Worm (Caenorhabditis elegans): Measurements from ENCODE around the gene decr-1.3.

decr-1.3 gene

ce11 chrII:8193126-8193525 lies 19.8 kb upstream of the decr-1.3 start, which contains the start of gene T05C12.9:
T05C12.9 (minus strand) TSS chrII:8193226.
- no peak for TF ChIP-seq T26A8.4 (GFP tag; IDR thresholded peaks at IDR 0.05)
- no peak for TF ChIP-seq cey-2 (tag; optimal IDR thresholded peaks at IDR 0.05; ENCODE audit: borderline replicate concordance, insufficient read depth)
- no peak for TF ChIP-seq gei-8 (GFP tag; optimal IDR thresholded peaks at IDR 0.05)
- TF ChIP-seq zag-1 (tag; optimal IDR thresholded peaks at IDR 0.05): no peak
- TF ChIP-seq R02D3.7 (tag; optimal IDR thresholded peaks at IDR 0.05): no peak
- no peak for TF ChIP-seq ZK546.5 (tag; optimal IDR thresholded peaks at IDR 0.05)
- TF ChIP-seq ctbp-1 (GFP tag; IDR thresholded peaks at IDR 0.05): no peak
- no peak for TF ChIP-seq F49E8.2 (tag; optimal IDR thresholded peaks at IDR 0.05; ENCODE audit: borderline replicate concordance)
- TF ChIP-seq zfp-3 (GFP tag; conservative IDR thresholded peaks at IDR 0.05): no peak
- no peak for TF ChIP-seq mes-2 (tag; optimal IDR thresholded peaks at IDR 0.05; ENCODE audit: poor library complexity, severe bottlenecking)
- no peak for TF ChIP-seq ceh-20 (GFP tag; IDR thresholded peaks at IDR 0.05)
- no peak for TF ChIP-seq dpl-1 (GFP tag; optimal IDR thresholded peaks at IDR 0.05)
- TF ChIP-seq hlh-11 (tag; optimal IDR thresholded peaks at IDR 0.05): no peak
- no peak for TF ChIP-seq nhr-25 (tag; optimal IDR thresholded peaks at IDR 0.05; ENCODE audit: borderline replicate concordance, insufficient read depth)
- no peak for TF ChIP-seq nhr-77 (tag; optimal IDR thresholded peaks at IDR 0.05)
- TF ChIP-seq jun-1 (tag; optimal IDR thresholded peaks at IDR 0.05): no peak
- no peak for TF ChIP-seq ztf-11 (tag; optimal IDR thresholded peaks at IDR 0.05)
- no peak for TF ChIP-seq vab-7 (GFP tag; IDR thresholded peaks at IDR 0.05)
- TF ChIP-seq nhr-10 (tag; optimal IDR thresholded peaks at IDR 0.05): no peak

DNA sequence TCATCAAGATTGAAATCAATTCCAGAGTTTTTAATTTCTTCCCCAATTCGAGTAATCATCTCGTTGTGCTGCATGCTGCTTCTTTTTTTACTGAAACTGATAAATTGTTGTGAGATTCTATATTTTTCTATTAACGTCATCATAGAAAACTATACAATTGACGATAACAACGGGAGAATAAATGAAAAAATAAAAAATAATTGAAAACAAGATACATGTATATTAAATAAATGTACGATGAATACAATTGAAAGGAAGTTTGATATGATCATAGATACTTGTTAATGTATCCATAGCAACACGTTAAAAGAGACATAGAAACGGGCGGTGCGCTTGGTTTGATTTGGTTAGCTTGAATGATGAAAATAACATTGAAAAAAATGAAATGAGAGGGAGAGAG lies 17.1 kb upstream of the decr-1.3 start, which contains the start of gene T05C12.8:
T05C12.8 (minus strand) TSS at position 101 of the 400 bp plus-strand sequence.
- TF ChIP-seq unc-62 (GFP tag; optimal IDR thresholded peaks at IDR 0.05 in 1 of 2) (no peak), unc-62 (tag; optimal IDR thresholded peaks at IDR 0.05) (no peak), vab-7 (GFP tag; IDR thresholded peaks at IDR 0.05) (no peak), nhr-10 (tag; optimal IDR thresholded peaks at IDR 0.05) (no peak), nhr-48 (tag; optimal IDR thresholded peaks at IDR 0.05) (no peak), ceh-32 (tag; optimal IDR thresholded peaks at IDR 0.05; ENCODE audit: poor library complexity) (no peak), dmd-9 (GFP tag; IDR thresholded peaks at IDR 0.05) (no peak), egl-27 (tag; optimal IDR thresholded peaks at IDR 0.05) (no peak), unc-130 (GFP tag; optimal IDR thresholded peaks at IDR 0.05) (no peak), gei-8 (GFP tag; optimal IDR thresholded peaks at IDR 0.05) (no peak), F26F4.8 (GFP tag; conservative IDR thresholded peaks at IDR 0.05) (no peak), jun-1 (tag; optimal IDR thresholded peaks at IDR 0.05) (no peak), pqm-1 (tag; optimal IDR thresholded peaks at IDR 0.05) (no peak), dve-1 (tag; optimal IDR thresholded peaks at IDR 0.05; ENCODE audit: insufficient read depth) (no peak), daf-19 (GFP tag; conservative IDR thresholded peaks at IDR 0.05) (no peak), nhr-25 (tag; optimal IDR thresholded peaks at IDR 0.05; ENCODE audit: borderline replicate concordance, insufficient read depth) (no peak), hmg-1.1 (GFP tag; IDR thresholded peaks at IDR 0.05) (no peak), mes-2 (tag; optimal IDR thresholded peaks at IDR 0.05; ENCODE audit: poor library complexity, severe bottlenecking) (no peak), aly-2 (tag; optimal IDR thresholded peaks at IDR 0.05) (no peak)

- peak; percentile 29 for TF ChIP-seq nhr-111 (GFP tag; optimal IDR thresholded peaks at IDR 0.05)
- no peak for TF ChIP-seq duxl-1 (tag; optimal IDR thresholded peaks at IDR 0.05; ENCODE audit: poor library complexity)
- TF ChIP-seq set-16 (GFP tag; IDR thresholded peaks at IDR 0.05): no peak
- TF ChIP-seq ctbp-1 (GFP tag; IDR thresholded peaks at IDR 0.05): peak; percentile 26; the same call in 1 of the 2 replicates
- TF ChIP-seq lin-38 (GFP tag; IDR thresholded peaks at IDR 0.05): peak; percentile 54; the same call in 1 of the 2 replicates
- peak; percentile 6 for TF ChIP-seq F49E8.2 (tag; optimal IDR thresholded peaks at IDR 0.05; ENCODE audit: borderline replicate concordance)
- TF ChIP-seq lin-1 (GFP tag; IDR thresholded peaks at IDR 0.05): 0 out of 2 replicates have a peak, but pooled peaks have one; percentile 9
Observed at ce11 chrII:8187516-8187915, 14.2 kb upstream of the decr-1.3 start.

All from whole organism, L4 larva.